Worm (Caenorhabditis elegans) whole organism, mixed stage, embryonic: ENCODE results near the gene srw-20.

Source experiments
- M03D4.4 ChIP-seq: sonication (generic microtip); optimal IDR thresholded peaks from 2 replicates; lab custom pipeline; 2017; ENCODE audit warnings: mild to moderate bottlenecking, missing genetic modification characterization, missing compliant biosample characterization
- bed-3 ChIP-seq: fragments of 200-800 bp; sonication (Bioruptor generic); optimal IDR thresholded peaks from 3 replicates; lab custom pipeline; 2018; ENCODE audit warnings: mild to moderate bottlenecking, missing genetic modification characterization, moderate library complexity, missing compliant biosample characterization
- blmp-1 ChIP-seq: fragments of 150-350 bp; optimal IDR thresholded peaks from 2 replicates; lab custom pipeline; 2014; ENCODE audit warnings: missing biosample characterization, missing genetic modification characterization
- ceh-39 ChIP-seq: fragments of 150-350 bp; optimal IDR thresholded peaks from 2 replicates; lab custom pipeline; 2014; ENCODE audit warnings: missing biosample characterization, missing genetic modification characterization
- ceh-43 ChIP-seq: fragments of 200-800 bp; sonication (Bioruptor generic); optimal IDR thresholded peaks from 2 replicates; lab custom pipeline; 2018; ENCODE audit warnings: mild to moderate bottlenecking, missing genetic modification characterization, moderate library complexity, missing compliant biosample characterization
- ces-1 ChIP-seq: fragments of 150-350 bp; optimal IDR thresholded peaks from 2 replicates; lab custom pipeline; 2014; ENCODE audit warnings: missing biosample characterization, missing genetic modification reagents, missing genetic modification characterization
- drap-1 ChIP-seq: fragments of 200-800 bp; sonication (Bioruptor generic); optimal IDR thresholded peaks from 3 replicates; lab custom pipeline; 2018; ENCODE audit warnings: mild to moderate bottlenecking, missing genetic modification characterization, missing compliant biosample characterization
- elt-1 ChIP-seq: sonication (generic microtip); optimal IDR thresholded peaks from 2 replicates; lab custom pipeline; 2017; ENCODE audit warnings: missing genetic modification characterization, mild to moderate bottlenecking, missing compliant biosample characterization, antibody characterized with exemption, moderate library complexity, borderline replicate concordance; ENCODE audit not compliant: insufficient read depth
- elt-3 ChIP-seq: fragments of 150-350 bp; optimal IDR thresholded peaks from 2 replicates; lab custom pipeline; 2014; ENCODE audit warnings: missing biosample characterization, missing genetic modification characterization
- flh-1 ChIP-seq: fragments of 200-800 bp; sonication (Bioruptor generic); optimal IDR thresholded peaks from 2 replicates; lab custom pipeline; 2018; ENCODE audit warnings: mild to moderate bottlenecking, missing genetic modification characterization, moderate library complexity, missing compliant biosample characterization
- hlh-1 ChIP-seq: fragments of 150-350 bp; optimal IDR thresholded peaks from 2 replicates; lab custom pipeline; 2014; ENCODE audit warnings: missing biosample characterization, missing genetic modification reagents, missing genetic modification characterization
- lin-13 ChIP-seq: fragments of 150-350 bp; optimal IDR thresholded peaks from 2 replicates; lab custom pipeline; 2014; ENCODE audit warnings: missing biosample characterization, missing genetic modification characterization
- lin-32 ChIP-seq: fragments of 200-800 bp; sonication (Bioruptor generic); optimal IDR thresholded peaks from 2 replicates; lab custom pipeline; 2018; ENCODE audit warnings: mild to moderate bottlenecking, missing genetic modification characterization, missing compliant biosample characterization
- lsy-2 ChIP-seq: fragments of 150-350 bp; optimal IDR thresholded peaks from 2 replicates; lab custom pipeline; 2014; ENCODE audit warnings: missing biosample characterization, missing genetic modification characterization
- mab-5 ChIP-seq: fragments of 150-350 bp; optimal IDR thresholded peaks from 2 replicates; lab custom pipeline; 2014; ENCODE audit warnings: missing biosample characterization, missing genetic modification characterization
- mep-1 ChIP-seq: fragments of 150-350 bp; optimal IDR thresholded peaks from 2 replicates; lab custom pipeline; 2017; ENCODE audit warnings: missing biosample characterization, missing genetic modification reagents, missing genetic modification characterization, inconsistent platforms
- mls-2 ChIP-seq: sonication (generic microtip); optimal IDR thresholded peaks from 2 replicates; lab custom pipeline; 2016; ENCODE audit warnings: mild to moderate bottlenecking, missing genetic modification characterization, moderate library complexity, missing compliant biosample characterization
- nhr-12 ChIP-seq: fragments of 150-350 bp; optimal IDR thresholded peaks from 2 replicates; lab custom pipeline; 2014; ENCODE audit warnings: missing biosample characterization, missing genetic modification characterization
- nhr-2 ChIP-seq: fragments of 150-350 bp; optimal IDR thresholded peaks from 2 replicates; lab custom pipeline; 2014; ENCODE audit warnings: missing biosample characterization, missing genetic modification characterization
- nhr-237 ChIP-seq: fragments of 150-350 bp; optimal IDR thresholded peaks from 2 replicates; lab custom pipeline; 2014; ENCODE audit warnings: missing biosample characterization, missing genetic modification characterization
- nhr-28 ChIP-seq: fragments of 150-350 bp; optimal IDR thresholded peaks from 2 replicates; lab custom pipeline; 2014; ENCODE audit warnings: missing biosample characterization, missing genetic modification characterization
- sem-2 ChIP-seq: fragments of 200-800 bp; sonication (Bioruptor generic); optimal IDR thresholded peaks from 2 replicates; lab custom pipeline; 2018; ENCODE audit warnings: mild to moderate bottlenecking, missing genetic modification characterization, missing compliant biosample characterization
- snpc-4 ChIP-seq: fragments of 150-350 bp; optimal IDR thresholded peaks from 2 replicates; lab custom pipeline; 2014; ENCODE audit warnings: missing biosample characterization, missing genetic modification characterization
- sptf-1 ChIP-seq: sonication (generic microtip); optimal IDR thresholded peaks from 2 replicates; lab custom pipeline; 2017; ENCODE audit warnings: mild to moderate bottlenecking, missing genetic modification characterization, moderate library complexity, missing compliant biosample characterization
- tbx-8 ChIP-seq: fragments of 200-800 bp; sonication (Bioruptor generic); optimal IDR thresholded peaks from 2 replicates; lab custom pipeline; 2018; ENCODE audit warnings: mild to moderate bottlenecking, missing genetic modification characterization, moderate library complexity, missing compliant biosample characterization
- unc-120 ChIP-seq: sonication (generic microtip); optimal IDR thresholded peaks from 2 replicates; lab custom pipeline; 2017; ENCODE audit warnings: missing genetic modification characterization, missing compliant biosample characterization; ENCODE audit not compliant: poor library complexity, severe bottlenecking
- unc-39 ChIP-seq: fragments of 150-350 bp; optimal IDR thresholded peaks from 2 replicates; lab custom pipeline; 2014; ENCODE audit warnings: missing biosample characterization, missing genetic modification characterization
- unc-62 ChIP-seq: fragments of 150-350 bp; optimal IDR thresholded peaks from 2 replicates; lab custom pipeline; 2014; ENCODE audit warnings: missing biosample characterization, missing genetic modification reagents, missing genetic modification characterization
- zip-8 ChIP-seq: fragments of 150-350 bp; optimal IDR thresholded peaks from 2 replicates; lab custom pipeline; 2014; ENCODE audit warnings: missing biosample characterization, missing genetic modification characterization
- ztf-11 ChIP-seq: fragments of 150-350 bp; optimal IDR thresholded peaks from 2 replicates; lab custom pipeline; 2014; ENCODE audit warnings: missing biosample characterization, missing genetic modification characterization

Gene srw-20

ce11 chrV:17098669-17099068 is 19.0 kb upstream of the srw-20 start, which contains the start of the genes ZK218.3 and ZK218.4:
Gene ZK218.3 (minus strand): TSS chrV:17098769.
Gene ZK218.4 (plus strand): TSS chrV:17098854.
- TF ChIP-seq nhr-237 (tag; lab: Kevin White, UChicago) (no peak), mls-2 (tag; lab: Kevin White, UChicago) (no peak), lin-13 (tag; lab: Kevin White, UChicago) (no peak)

ce11 chrV:17094568-17094967 is 14.9 kb upstream of the srw-20 start:
- TF ChIP-seq nhr-28 (tag; lab: Kevin White, UChicago): no peak
- TF ChIP-seq blmp-1 (tag; lab: Kevin White, UChicago): no peak
- no peak for TF ChIP-seq lin-13 (tag; lab: Kevin White, UChicago)
- TF ChIP-seq flh-1 (GFP tag; lab: Kevin White, UChicago): no peak
- TF ChIP-seq nhr-2 (tag; lab: Kevin White, UChicago): no peak
- TF ChIP-seq ceh-39: no peak
- no peak for TF ChIP-seq tbx-8
- TF ChIP-seq bed-3 (GFP tag; lab: Kevin White, UChicago): no peak
- no peak for TF ChIP-seq drap-1 (GFP tag; lab: Kevin White, UChicago)
- no peak for TF ChIP-seq lin-32 (GFP tag; lab: Kevin White, UChicago)
- TF ChIP-seq M03D4.4 (tag; lab: Kevin White, UChicago): no peak
- no peak for TF ChIP-seq unc-62 (GFP tag; lab: Kevin White, UChicago)
- no peak for TF ChIP-seq lsy-2 (tag; lab: Kevin White, UChicago)
- TF ChIP-seq snpc-4 (tag; lab: Kevin White, UChicago): no peak
- TF ChIP-seq nhr-237 (tag; lab: Kevin White, UChicago): no peak
- no peak for TF ChIP-seq ztf-11 (tag; lab: Kevin White, UChicago)

- TF ChIP-seq lsy-2 (tag; lab: Kevin White, UChicago): no peak
- no peak for TF ChIP-seq hlh-1 (tag; lab: Kevin White, UChicago)
- TF ChIP-seq nhr-237 (tag; lab: Kevin White, UChicago): no peak
- no peak for TF ChIP-seq ztf-11 (tag; lab: Kevin White, UChicago)
- no peak for TF ChIP-seq ces-1 (GFP tag; lab: Kevin White, UChicago)
- no peak for TF ChIP-seq mab-5 (tag; lab: Kevin White, UChicago)
- TF ChIP-seq, all 35 proteins: peak for 0
These were observed 12.6 kb upstream of the srw-20 start, which contains the start of gene ZK218.1 for ce11 chrV:17092262-17092661. Gene ZK218.1 (plus strand): TSS chrV:17092562.

- no peak for TF ChIP-seq zip-8 (tag; lab: Kevin White, UChicago)
- TF ChIP-seq lin-32 (GFP tag; lab: Kevin White, UChicago): no peak
- no peak for TF ChIP-seq lin-13 (tag; lab: Kevin White, UChicago)
- no peak for TF ChIP-seq lsy-2 (tag; lab: Kevin White, UChicago)
- no peak for TF ChIP-seq sptf-1 (tag; lab: Kevin White, UChicago)
- TF ChIP-seq nhr-2 (tag; lab: Kevin White, UChicago): no peak
- TF ChIP-seq mep-1 (tag; lab: Kevin White, UChicago): no peak
- no peak for TF ChIP-seq elt-3 (tag; lab: Kevin White, UChicago)
- TF ChIP-seq, all 35 proteins: peak for 0
These were observed 10.3 kb upstream of the srw-20 start, which contains the start of gene srh-237 for ce11 chrV:17089931-17090429. Gene srh-237 (plus strand): TSS chrV:17090379.

ce11 chrV:17089342-17089741 is 9.6 kb upstream of the srw-20 start, which contains the start of gene T05E12.6:
Gene T05E12.6 (minus strand): TSS chrV:17089442.
- TF ChIP-seq snpc-4 (tag; lab: Kevin White, UChicago): no peak
- TF ChIP-seq unc-62 (GFP tag; lab: Kevin White, UChicago): no peak
- TF ChIP-seq zip-8 (tag; lab: Kevin White, UChicago): no peak
- TF ChIP-seq unc-39: no peak
- TF ChIP-seq nhr-12: no peak
- TF ChIP-seq ces-1 (GFP tag; lab: Kevin White, UChicago): no peak
- TF ChIP-seq drap-1 (GFP tag; lab: Kevin White, UChicago): no peak
- TF ChIP-seq lin-32 (GFP tag; lab: Kevin White, UChicago): no peak
- TF ChIP-seq nhr-237 (tag; lab: Kevin White, UChicago): no peak
- no peak for TF ChIP-seq ceh-43 (GFP tag; lab: Kevin White, UChicago)
- TF ChIP-seq mep-1 (tag; lab: Kevin White, UChicago): no peak
- TF ChIP-seq elt-1 (tag; lab: Kevin White, UChicago): no peak
- TF ChIP-seq sptf-1 (tag; lab: Kevin White, UChicago): no peak
- no peak for TF ChIP-seq sem-2 (GFP tag; lab: Kevin White, UChicago)
- TF ChIP-seq unc-120: no peak
- no peak for TF ChIP-seq M03D4.4 (tag; lab: Kevin White, UChicago)
- no peak for TF ChIP-seq nhr-28 (tag; lab: Kevin White, UChicago)
